Worm (Caenorhabditis elegans): ENCODE results near the gene nlp-51.
A peak's percentile ranks its signal among the peaks of the same experiment; 100 is the strongest.

DNA sequence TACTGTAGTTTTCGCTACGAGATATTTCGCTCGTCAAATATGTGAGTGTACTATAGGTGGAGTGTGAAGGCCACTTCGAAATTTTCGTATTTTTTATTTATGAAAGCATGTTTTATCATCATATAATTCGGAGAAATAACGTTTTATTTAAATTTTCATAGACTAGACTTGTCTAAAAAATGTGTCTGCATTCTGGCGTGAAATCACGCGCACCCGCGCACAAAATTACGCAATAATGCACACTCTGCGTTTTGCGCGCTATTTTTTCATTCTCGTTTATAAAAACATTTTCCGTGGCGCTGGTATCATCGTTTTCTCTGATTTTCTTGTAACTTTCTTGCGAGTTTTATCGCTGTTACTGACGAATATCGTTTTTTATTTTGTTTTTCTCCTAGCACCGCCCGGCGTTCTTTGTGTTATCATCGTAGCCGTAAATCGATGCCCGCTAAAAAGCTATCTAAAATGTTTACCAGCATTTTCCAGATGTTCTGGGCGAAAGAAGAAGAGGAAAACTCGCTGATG lies 22.2 kb downstream of the nlp-51 start, which contains the start of gene saps-1:
- TF ChIP-seq fkh-4 (tag; optimal IDR thresholded peaks at IDR 0.05; ENCODE audit: borderline replicate concordance), result no peak
- peak; percentile 48 to 58 for TF ChIP-seq efl-1 (optimal IDR thresholded peaks at IDR 0.05)
- TF ChIP-seq efl-1 (GFP tag; optimal IDR thresholded peaks at IDR 0.05 in 1 of 2), result peak; percentile 38 to 94
- TF ChIP-seq lin-39 (tag; optimal IDR thresholded peaks at IDR 0.05), result no peak
- no peak for TF ChIP-seq ama-1 (optimal IDR thresholded peaks at IDR 0.05)
